Worm (Caenorhabditis elegans) whole organism, L2 larva: ENCODE results near the gene C10A4.3.

ENCODE experiments used
- C34F6.9 ChIP-seq: fragments of 150-350 bp; optimal IDR thresholded peaks from 2 replicates; lab custom pipeline; 2014; ENCODE audit warnings: missing biosample characterization, missing genetic modification characterization
- F13H6.1 ChIP-seq: sonication (generic microtip); optimal IDR thresholded peaks from 2 replicates; lab custom pipeline; 2016; ENCODE audit warnings: missing genetic modification characterization, missing compliant biosample characterization
- R02D3.7 ChIP-seq: fragments of 150-350 bp; optimal IDR thresholded peaks from 2 replicates; lab custom pipeline; 2014; ENCODE audit warnings: missing biosample characterization, missing genetic modification characterization
- alr-1 ChIP-seq: fragments of 150-350 bp; optimal IDR thresholded peaks from 2 replicates; lab custom pipeline; 2014; ENCODE audit warnings: missing biosample characterization, missing genetic modification characterization
- aly-2 ChIP-seq: fragments of 150-350 bp; optimal IDR thresholded peaks from 2 replicates; lab custom pipeline; 2014; ENCODE audit warnings: missing biosample characterization, missing genetic modification characterization
- blmp-1 ChIP-seq: sonication (generic microtip); optimal IDR thresholded peaks from 2 replicates; lab custom pipeline; 2017; ENCODE audit warnings: missing genetic modification characterization, mild to moderate bottlenecking, missing compliant biosample characterization, antibody characterized with exemption, moderate library complexity; ENCODE audit not compliant: insufficient read depth
- ceh-82 ChIP-seq: fragments of 150-350 bp; optimal IDR thresholded peaks from 2 replicates; lab custom pipeline; 2014; ENCODE audit warnings: missing biosample characterization, missing genetic modification characterization
- crh-2 ChIP-seq: sonication (generic microtip); optimal IDR thresholded peaks from 2 replicates; lab custom pipeline; 2017; ENCODE audit warnings: missing biosample characterization, missing genetic modification characterization
- dmd-4 ChIP-seq: sonication (generic microtip); optimal IDR thresholded peaks from 2 replicates; lab custom pipeline; 2017; ENCODE audit warnings: missing biosample characterization, missing genetic modification characterization
- elt-1 ChIP-seq: fragments of 150-350 bp; optimal IDR thresholded peaks from 2 replicates; lab custom pipeline; 2014; ENCODE audit warnings: missing biosample characterization, missing genetic modification characterization
- elt-3 ChIP-seq: sonication (generic microtip); optimal IDR thresholded peaks from 2 replicates; lab custom pipeline; 2017; ENCODE audit warnings: missing biosample characterization, missing genetic modification characterization
- fos-1 ChIP-seq: fragments of 150-350 bp; optimal IDR thresholded peaks from 2 replicates; lab custom pipeline; 2014; ENCODE audit warnings: missing biosample characterization, missing genetic modification characterization
- gmeb-1 ChIP-seq: fragments of 150-350 bp; optimal IDR thresholded peaks from 2 replicates; lab custom pipeline; 2014; ENCODE audit warnings: missing biosample characterization, missing genetic modification characterization
- lin-11 ChIP-seq: fragments of 150-350 bp; sonication (generic microtip); optimal IDR thresholded peaks from 2 replicates; lab custom pipeline; 2014; ENCODE audit warnings: missing biosample characterization, missing genetic modification characterization, inconsistent platforms, mixed read lengths
- lin-13 ChIP-seq: fragments of 150-350 bp; optimal IDR thresholded peaks from 2 replicates; lab custom pipeline; 2014; ENCODE audit warnings: missing biosample characterization, missing genetic modification reagents, missing genetic modification characterization
- lin-39 ChIP-seq: fragments of 150-350 bp; optimal IDR thresholded peaks from 2 replicates; lab custom pipeline; 2014; ENCODE audit warnings: missing biosample characterization, missing genetic modification reagents, missing genetic modification characterization
- lsy-2 ChIP-seq, 2 experiments: fragments of 150-350 bp in 1 of 2; sonication (generic microtip) in 1 of 2; optimal IDR thresholded peaks; 2 replicates each; lab custom pipeline; 2014 to 2017; ENCODE audit warnings: missing biosample characterization in 2 of 2, missing genetic modification characterization in 2 of 2
- mdl-1 ChIP-seq, 2 experiments: fragments of 150-350 bp in 1 of 2; sonication (generic microtip) in 1 of 2; optimal IDR thresholded peaks; 2 replicates each; lab custom pipeline; 2017; ENCODE audit warnings: missing biosample characterization in 2 of 2, missing genetic modification characterization in 2 of 2
- nhr-10 ChIP-seq: sonication (generic microtip); optimal IDR thresholded peaks from 2 replicates; lab custom pipeline; 2017; ENCODE audit warnings: missing biosample characterization, missing genetic modification characterization
- nhr-11 ChIP-seq: fragments of 150-350 bp; optimal IDR thresholded peaks from 2 replicates; lab custom pipeline; 2014; ENCODE audit warnings: missing biosample characterization, missing genetic modification characterization
- nhr-12 ChIP-seq: fragments of 150-350 bp; optimal IDR thresholded peaks from 2 replicates; lab custom pipeline; 2014; ENCODE audit warnings: missing biosample characterization, missing genetic modification characterization
- nhr-21 ChIP-seq: fragments of 150-350 bp; optimal IDR thresholded peaks from 2 replicates; lab custom pipeline; 2014; ENCODE audit warnings: missing biosample characterization, missing genetic modification characterization
- nhr-25 ChIP-seq: fragments of 150-350 bp; sonication (generic microtip); optimal IDR thresholded peaks from 3 replicates; lab custom pipeline; 2014; ENCODE audit warnings: missing biosample characterization, missing genetic modification characterization
- nhr-77 ChIP-seq: fragments of 150-350 bp; optimal IDR thresholded peaks from 2 replicates; lab custom pipeline; 2014; ENCODE audit warnings: missing biosample characterization, missing genetic modification characterization
- peb-1 ChIP-seq: fragments of 150-350 bp; optimal IDR thresholded peaks from 2 replicates; lab custom pipeline; 2014; ENCODE audit warnings: missing biosample characterization, missing genetic modification characterization
- sem-4 ChIP-seq: fragments of 150-350 bp; optimal IDR thresholded peaks from 2 replicates; lab custom pipeline; 2014; ENCODE audit warnings: missing biosample characterization, missing genetic modification reagents, missing genetic modification characterization
- skn-1 ChIP-seq: sonication (generic microtip); optimal IDR thresholded peaks from 2 replicates; lab custom pipeline; 2017; ENCODE audit warnings: missing biosample characterization, missing genetic modification characterization
- sma-3 ChIP-seq: sonication (generic microtip); optimal IDR thresholded peaks from 2 replicates; lab custom pipeline; 2016; ENCODE audit warnings: missing genetic modification reagents, missing genetic modification characterization, missing compliant biosample characterization
- sma-9 ChIP-seq, 2 experiments: fragments of 150-350 bp in 1 of 2; sonication (generic microtip) in 1 of 2; optimal IDR thresholded peaks; 2 replicates each; lab custom pipeline; 2014 to 2016; ENCODE audit warnings: missing genetic modification characterization in 2 of 2, mild to moderate bottlenecking in 1 of 2, missing biosample characterization in 1 of 2, missing compliant biosample characterization in 1 of 2, missing genetic modification reagents in 1 of 2, moderate library complexity in 1 of 2
- snpc-4 ChIP-seq: fragments of 150-350 bp; optimal IDR thresholded peaks from 2 replicates; lab custom pipeline; 2014; ENCODE audit warnings: missing biosample characterization, missing genetic modification characterization
- unc-39 ChIP-seq: fragments of 150-350 bp; optimal IDR thresholded peaks from 2 replicates; lab custom pipeline; 2014; ENCODE audit warnings: missing biosample characterization, missing genetic modification characterization
- unc-55 ChIP-seq: fragments of 150-350 bp; sonication (generic microtip); optimal IDR thresholded peaks from 3 replicates; lab custom pipeline; 2014; ENCODE audit warnings: missing biosample characterization, missing genetic modification reagents, missing genetic modification characterization
- unc-62 ChIP-seq: fragments of 150-350 bp; optimal IDR thresholded peaks from 2 replicates; lab custom pipeline; 2014; ENCODE audit warnings: missing biosample characterization, missing genetic modification reagents, missing genetic modification characterization
- zag-1 ChIP-seq: fragments of 150-350 bp; optimal IDR thresholded peaks from 2 replicates; lab custom pipeline; 2014; ENCODE audit warnings: missing biosample characterization, missing genetic modification characterization
- ztf-1 ChIP-seq: fragments of 200-800 bp; sonication (Bioruptor generic); conservative IDR thresholded peaks from 2 replicates; pipeline ENCODE4 v1.3.6; 2022; ENCODE audit warnings: missing genetic modification characterization, missing compliant biosample characterization
- ztf-11 ChIP-seq: sonication (generic microtip); optimal IDR thresholded peaks from 2 replicates; lab custom pipeline; 2017; ENCODE audit warnings: missing biosample characterization, missing genetic modification characterization

The C10A4.3 gene

DNA sequence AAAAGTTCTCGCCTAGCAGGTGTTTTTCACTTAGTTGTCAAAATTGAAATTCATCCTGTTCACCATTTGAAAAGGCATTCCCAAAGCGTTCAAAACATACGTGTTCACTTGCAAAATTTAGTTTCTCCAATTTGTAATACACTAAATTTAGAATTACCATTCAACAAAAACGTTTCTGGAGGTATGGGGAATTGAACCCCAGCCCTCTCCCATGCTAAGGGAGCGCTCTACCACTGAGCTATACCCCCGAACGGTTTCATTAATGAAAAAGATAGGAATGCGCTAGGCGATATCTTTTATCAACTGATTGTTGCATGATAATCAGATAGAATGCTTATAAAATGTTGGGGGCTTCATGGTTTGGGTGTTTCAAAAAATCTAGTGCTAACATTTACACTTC, 26.9 kb upstream of the C10A4.3 start:
- no peak for TF ChIP-seq alr-1 (tag; lab: Kevin White, UChicago)
- no peak for TF ChIP-seq elt-1 (tag; lab: Kevin White, UChicago)
- no peak for TF ChIP-seq blmp-1 (tag; lab: Kevin White, UChicago)
- TF ChIP-seq ztf-11 (tag; lab: Kevin White, UChicago) = no peak
- TF ChIP-seq C34F6.9 (tag; lab: Kevin White, UChicago) = no peak
- TF ChIP-seq ceh-82 (tag; lab: Kevin White, UChicago) = no peak

DNA sequence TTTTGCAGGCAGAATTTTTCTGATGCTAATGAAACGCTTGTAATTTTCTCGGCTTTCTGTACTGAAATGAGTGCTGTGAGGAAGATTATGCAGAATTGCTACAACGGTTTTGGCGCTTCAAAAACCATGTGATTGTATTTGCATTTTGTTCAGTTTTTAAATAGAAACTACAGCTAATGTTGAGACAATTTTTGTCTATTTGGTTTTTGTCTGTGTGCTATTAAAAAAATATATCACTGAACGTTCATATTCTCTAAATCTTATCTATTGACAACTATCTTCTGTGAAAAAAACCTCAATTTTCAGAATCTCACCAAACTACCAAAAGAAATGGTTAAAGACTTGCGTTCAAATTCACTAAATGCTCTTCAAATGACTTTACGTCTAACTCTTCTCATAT, 15.2 kb upstream of the C10A4.3 start, which contains the start of gene C10A4.6:
Gene C10A4.6 (plus strand): TSS at position 301 of the 400 bp plus-strand sequence.
- TF ChIP-seq alr-1 (tag; lab: Kevin White, UChicago) (no peak), unc-62 (GFP tag; lab: Kevin White, UChicago) (no peak), unc-55 (GFP tag; lab: Kevin White, UChicago) (no peak), nhr-77 (tag; lab: Kevin White, UChicago) (no peak), nhr-12 (tag; lab: Kevin White, UChicago) (no peak), R02D3.7 (tag; lab: Kevin White, UChicago) (no peak), zag-1 (no peak), elt-3 (tag; lab: Kevin White, UChicago) (no peak), lsy-2 (tag; optimal IDR thresholded peaks at IDR 0.05; lab: Kevin White, UChicago) (no peak), unc-39 (no peak), C34F6.9 (tag; lab: Kevin White, UChicago) (no peak), skn-1 (tag; lab: Kevin White, UChicago) (no peak), snpc-4 (tag; lab: Kevin White, UChicago) (no peak), nhr-10 (tag; lab: Kevin White, UChicago) (no peak), gmeb-1 (tag; lab: Kevin White, UChicago) (no peak), ztf-11 (tag; lab: Kevin White, UChicago) (no peak)

DNA sequence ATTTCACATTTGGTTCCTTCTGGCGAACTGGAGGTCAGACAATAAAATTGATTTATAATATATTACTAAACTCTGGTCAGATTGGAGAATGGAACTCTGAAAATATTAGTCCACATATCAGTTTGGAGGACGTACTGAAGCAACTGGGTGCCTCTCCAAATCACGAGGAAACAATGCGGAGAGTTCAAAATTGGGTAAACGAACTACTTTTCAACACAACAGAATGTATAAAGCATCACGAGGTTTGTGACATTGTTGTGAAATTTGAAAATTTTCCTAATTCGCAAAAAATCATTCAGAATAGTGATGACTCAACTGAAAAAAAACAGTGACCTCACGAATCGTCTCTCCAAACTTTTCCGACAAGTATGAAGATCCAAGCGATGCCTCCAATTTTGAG, 12.3 kb upstream of the C10A4.3 start, which contains the start of gene gad-2:
Gene gad-2 (plus strand): TSS at position 301 of the 400 bp plus-strand sequence.
- TF ChIP-seq elt-3 (tag; lab: Kevin White, UChicago) = no peak
- no peak for TF ChIP-seq nhr-11 (tag; lab: Kevin White, UChicago)
- TF ChIP-seq fos-1 (tag; lab: Kevin White, UChicago) = no peak
- no peak for TF ChIP-seq peb-1 (tag; lab: Kevin White, UChicago)
- no peak for TF ChIP-seq ztf-1 (GFP tag; lab: Robert Waterston, UW)

DNA sequence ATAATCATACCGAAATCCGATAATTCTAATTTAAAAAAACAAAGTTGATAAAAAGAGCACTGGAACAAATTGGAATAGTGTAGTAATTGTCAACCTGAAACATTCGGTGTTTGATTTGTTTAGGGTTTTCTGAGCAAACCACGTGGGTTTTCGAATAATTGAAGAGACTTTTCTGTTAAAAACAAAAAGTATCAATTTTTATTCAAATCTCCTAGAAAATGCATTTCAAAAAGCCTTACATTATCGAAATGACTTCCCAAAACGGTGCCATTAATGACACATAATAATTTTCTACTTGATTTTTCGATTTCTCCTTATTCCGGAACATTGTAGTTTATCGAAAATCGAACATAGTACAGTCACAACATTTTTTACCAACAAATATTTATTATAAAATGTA, 7.6 kb upstream of the C10A4.3 start, which contains the start of gene C10A4.13:
Gene C10A4.13 (minus strand): TSS at position 101 of the 400 bp plus-strand sequence.
- TF ChIP-seq blmp-1 (tag; lab: Kevin White, UChicago) (no peak), lin-13 (no peak), dmd-4 (tag; lab: Kevin White, UChicago) (no peak), nhr-25 (tag; lab: Kevin White, UChicago) (no peak), mdl-1 (tag; optimal IDR thresholded peaks at IDR 0.05; lab: Kevin White, UChicago) (no peak), peb-1 (tag; lab: Kevin White, UChicago) (no peak), unc-62 (GFP tag; lab: Kevin White, UChicago) (no peak), alr-1 (tag; lab: Kevin White, UChicago) (no peak), aly-2 (tag; lab: Kevin White, UChicago) (no peak), sma-3 (no peak)
- TF ChIP-seq, all 48 proteins: peak for 0

DNA sequence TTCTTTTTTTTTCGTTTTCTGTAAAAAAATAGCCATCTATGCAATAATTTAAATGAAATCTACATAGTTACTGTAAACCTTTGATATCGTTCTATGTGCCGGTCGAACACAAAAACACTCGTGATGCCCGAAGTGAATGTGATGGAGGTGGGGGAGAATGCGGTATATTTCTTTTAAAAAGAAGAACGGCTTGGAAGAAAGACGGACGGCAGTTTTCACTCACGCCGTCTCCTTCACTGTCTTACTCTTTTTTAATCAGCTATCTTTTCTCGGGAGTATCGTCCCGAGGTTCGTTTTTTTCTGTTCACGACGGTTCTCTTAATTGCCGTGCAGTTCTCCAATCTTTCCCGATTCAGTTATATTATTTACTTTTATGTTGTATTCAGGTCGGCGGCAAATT, 6.9 kb upstream of the C10A4.3 start, which contains the start of gene C10A4.10:
Gene C10A4.10 (plus strand): TSS at position 301 of the 400 bp plus-strand sequence.
- no peak for TF ChIP-seq F13H6.1
- TF ChIP-seq nhr-21 (tag; lab: Kevin White, UChicago) = no peak
- no peak for TF ChIP-seq sma-9 (GFP tag; optimal IDR thresholded peaks at IDR 0.05; lab: Kevin White, UChicago)
- no peak for TF ChIP-seq sma-9 (tag; optimal IDR thresholded peaks at IDR 0.05; lab: Kevin White, UChicago)
- no peak for TF ChIP-seq lsy-2 (tag; optimal IDR thresholded peaks at IDR 0.05; lab: Kevin White, UChicago)
- no peak for TF ChIP-seq mdl-1 (tag; optimal IDR thresholded peaks at IDR 0.05; lab: Kevin White, UChicago)
- no peak for TF ChIP-seq peb-1 (tag; lab: Kevin White, UChicago)
- no peak for TF ChIP-seq lin-39 (tag; lab: Kevin White, UChicago)
- TF ChIP-seq sem-4 (tag; lab: Kevin White, UChicago) = no peak
- TF ChIP-seq R02D3.7 (tag; lab: Kevin White, UChicago) = no peak
- TF ChIP-seq alr-1 (tag; lab: Kevin White, UChicago) = no peak
- no peak for TF ChIP-seq gmeb-1 (tag; lab: Kevin White, UChicago)
- no peak for TF ChIP-seq C34F6.9 (tag; lab: Kevin White, UChicago)
- TF ChIP-seq nhr-77 (tag; lab: Kevin White, UChicago) = no peak
- TF ChIP-seq lin-11 (tag; lab: Kevin White, UChicago) = no peak
- no peak for TF ChIP-seq aly-2 (tag; lab: Kevin White, UChicago)
- TF ChIP-seq ztf-1 (GFP tag; lab: Robert Waterston, UW) = no peak
- TF ChIP-seq crh-2 (tag; lab: Kevin White, UChicago) = no peak
- no peak for TF ChIP-seq blmp-1 (tag; lab: Kevin White, UChicago)
